Fruit fly (Drosophila melanogaster): ENCODE measurements around the gene CG12268.

CG12268 gene

DNA sequence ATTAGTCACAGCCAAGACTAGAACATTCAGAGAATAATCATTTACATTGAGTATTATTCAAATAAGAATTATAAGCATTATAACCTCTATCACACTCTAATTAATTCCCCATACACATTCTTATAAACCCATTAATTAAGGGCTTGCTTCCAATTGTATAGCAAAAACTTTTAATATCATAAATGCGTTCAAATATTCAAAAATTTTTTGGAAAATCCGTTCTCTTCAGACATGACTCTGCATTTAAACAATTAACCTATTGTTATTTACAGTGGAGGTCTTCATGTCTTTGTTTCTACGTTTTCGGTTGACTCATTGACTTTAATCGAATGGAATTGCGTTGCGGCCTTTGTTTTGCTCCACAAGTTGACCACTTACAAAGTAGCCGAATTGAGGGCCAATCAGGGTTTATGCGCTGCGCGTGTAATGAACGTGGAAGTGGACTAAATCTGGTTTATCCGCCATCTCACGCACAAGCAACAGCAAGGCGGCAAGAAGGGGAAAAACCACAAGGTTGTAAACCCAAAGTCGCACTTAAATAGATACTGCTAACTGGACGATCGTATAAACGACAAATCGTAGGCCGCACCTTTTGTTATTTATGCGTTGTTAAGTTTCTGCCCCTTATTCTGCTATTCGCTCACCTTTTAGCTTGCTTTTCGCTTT, 27.2 kb downstream of the CG12268 start (continued):
- TF ChIP-seq CG6854 (GFP tag; optimal IDR thresholded peaks at IDR 0.05) (no peak), Camta (GFP tag; optimal IDR thresholded peaks at IDR 0.05) (no peak), CG8944 (GFP tag; optimal IDR thresholded peaks at IDR 0.05) (peak; percentile 10), gfzf (GFP tag; optimal IDR thresholded peaks at IDR 0.05) (no peak), CG6272 (GFP tag; IDR thresholded peaks at IDR 0.05) (peak; percentile 56), CG12391 (tag; optimal IDR thresholded peaks at IDR 0.05) (peak; percentile 3), Abd-B (GFP tag; optimal IDR thresholded peaks at IDR 0.05) (peak; percentile 51), CG34422 (GFP tag; IDR thresholded peaks at IDR 0.05) (peak; percentile 62; the same call in 1 of the 3 replicates), Rx (GFP tag; IDR thresholded peaks at IDR 0.05) (peak; percentile 33), CG12942 (GFP tag; optimal IDR thresholded peaks at IDR 0.05) (no peak), bbx (GFP tag; IDR thresholded peaks at IDR 0.05; ENCODE audit: partially characterized antibody) (no peak), h (optimal IDR thresholded peaks at IDR 0.05) (no peak), CG10565 (GFP tag; optimal IDR thresholded peaks at IDR 0.05) (no peak), grau (tag; optimal IDR thresholded peaks at IDR 0.05) (peak; percentile 58), chm (GFP tag; IDR thresholded peaks at IDR 0.05) (peak; percentile 73; the same call in 1 of the 2 replicates), croc (GFP tag; conservative IDR thresholded peaks at IDR 0.05) (no peak), CG33213 (GFP tag; optimal IDR thresholded peaks at IDR 0.05) (no peak), CG11085 (GFP tag; IDR thresholded peaks at IDR 0.05) (peak; percentile 46; the same call in 1 of the 2 replicates), tna (GFP tag; IDR thresholded peaks at IDR 0.05; ENCODE audit: partially characterized antibody) (no peak), pnt (GFP tag; optimal IDR thresholded peaks at IDR 0.05) (no peak), CG13296 (GFP tag; optimal IDR thresholded peaks at IDR 0.05) (peak; percentile 59), C15 (GFP tag; IDR thresholded peaks at IDR 0.05) (peak; percentile 48; the same call in 1 of the 3 replicates), fd3F (GFP tag; optimal IDR thresholded peaks at IDR 0.05) (peak; percentile 57), CG7556 (GFP tag; optimal IDR thresholded peaks at IDR 0.05) (no peak), ash1 (GFP tag; optimal IDR thresholded peaks at IDR 0.05) (peak; percentile 34), bowl (GFP tag; IDR thresholded peaks at IDR 0.05) (no peak), CG9817 (tag; optimal IDR thresholded peaks at IDR 0.05) (peak; percentile 72), Stat92E (GFP tag; optimal IDR thresholded peaks at IDR 0.05) (no peak), gcm (GFP tag; optimal IDR thresholded peaks at IDR 0.05) (no peak), Ets97D (GFP tag; optimal IDR thresholded peaks at IDR 0.05) (no peak), CG17385 (GFP tag; optimal IDR thresholded peaks at IDR 0.05) (peak; percentile 25), onecut (GFP tag; IDR thresholded peaks at IDR 0.05) (peak; percentile 35; the same call in 1 of the 2 replicates), scrt (GFP tag; optimal IDR thresholded peaks at IDR 0.05) (peak; percentile 43), seq (GFP tag; IDR thresholded peaks at IDR 0.05) (peak; percentile 69), nmo (GFP tag; optimal IDR thresholded peaks at IDR 0.05) (no peak), vnd (GFP tag; IDR thresholded peaks at IDR 0.05; ENCODE audit: partially characterized antibody) (no peak), Gsc (GFP tag; IDR thresholded peaks at IDR 0.05) (no peak), E2f1 (GFP tag; IDR thresholded peaks at IDR 0.05) (peak; percentile 56; the same call in 1 of the 2 replicates), CG11398 (GFP tag; optimal IDR thresholded peaks at IDR 0.05) (peak; percentile 49), CG6175 (GFP tag; IDR thresholded peaks at IDR 0.05) (no peak), org-1 (GFP tag; optimal IDR thresholded peaks at IDR 0.05) (no peak), yki (optimal IDR thresholded peaks at IDR 0.05) (no peak), CG11723 (GFP tag; optimal IDR thresholded peaks at IDR 0.05) (no peak), Myb (GFP tag; optimal IDR thresholded peaks at IDR 0.05) (peak; percentile 22), fd64A (GFP tag; optimal IDR thresholded peaks at IDR 0.05) (no peak), CG12744 (GFP tag; optimal IDR thresholded peaks at IDR 0.05) (peak; percentile 31), Ravus (GFP tag; IDR thresholded peaks at IDR 0.05) (no peak), CG12219 (GFP tag; optimal IDR thresholded peaks at IDR 0.05) (peak; percentile 36), CG15514 (GFP tag; optimal IDR thresholded peaks at IDR 0.05) (peak; percentile 61), psq (GFP tag; optimal IDR thresholded peaks at IDR 0.05) (no peak), jigr1 (GFP tag; IDR thresholded peaks at IDR 0.05) (no peak)

Data from whole organism, embryonic.